Worm (Caenorhabditis elegans) whole organism, L4 larva: ENCODE measurements around the gene R04F11.2.

ENCODE experiments used
- F10B5.3 ChIP-seq: sonication (generic microtip); optimal IDR thresholded peaks from 2 replicates; lab custom pipeline; 2016; ENCODE audit warnings: mild to moderate bottlenecking, missing genetic modification characterization, missing compliant biosample characterization
- F49E8.2 ChIP-seq: sonication (generic microtip); optimal IDR thresholded peaks from 2 replicates; lab custom pipeline; 2016; ENCODE audit warnings: missing compliant biosample characterization, mild to moderate bottlenecking, missing genetic modification characterization, borderline replicate concordance
- R02D3.7 ChIP-seq: fragments of 150-350 bp; sonication (generic microtip); optimal IDR thresholded peaks from 3 replicates; lab custom pipeline; 2014; ENCODE audit warnings: missing biosample characterization, missing genetic modification characterization
- T20F7.1 ChIP-seq: fragments of 200-800 bp; sonication (Bioruptor generic); optimal IDR thresholded peaks from 2 replicates; lab custom pipeline; 2018; ENCODE audit warnings: mild to moderate bottlenecking, missing genetic modification characterization, missing compliant biosample characterization
- Y105C5A.15 ChIP-seq: fragments of 200-800 bp; sonication (Bioruptor generic); IDR thresholded peaks from 2 replicates; pipeline ENCODE4 v1.3.6; 2022; ENCODE audit warnings: missing genetic modification characterization, missing compliant biosample characterization
- Y48G9A.11 ChIP-seq: fragments of 200-800 bp; sonication (Bioruptor generic); IDR thresholded peaks from 2 replicates; pipeline ENCODE4 v1.3.6; 2022; ENCODE audit warnings: missing genetic modification reagents, missing genetic modification characterization, missing compliant biosample characterization
- Y5F2A.4 ChIP-seq: fragments of 200-800 bp; sonication (Bioruptor generic); optimal IDR thresholded peaks from 2 replicates; lab custom pipeline; 2018; ENCODE audit warnings: mild to moderate bottlenecking, missing genetic modification characterization, missing compliant biosample characterization
- Y75B8A.6 ChIP-seq: fragments of 200-800 bp; sonication (Bioruptor generic); IDR thresholded peaks from 2 replicates; pipeline ENCODE4 v1.3.6; 2022; ENCODE audit warnings: missing genetic modification reagents, missing genetic modification characterization, missing compliant biosample characterization
- ZK546.5 ChIP-seq, 2 experiments: sonication (generic microtip); optimal IDR thresholded peaks; 2 replicates each; lab custom pipeline; 2017; ENCODE audit warnings: missing biosample characterization in 2 of 2, missing genetic modification characterization in 2 of 2
- ama-1 ChIP-seq: fragments of 150-350 bp; optimal IDR thresholded peaks from 2 replicates; lab custom pipeline; 2014; ENCODE audit warnings: inconsistent platforms, mixed read lengths
- arid-1 ChIP-seq: fragments of 200-800 bp; sonication (Bioruptor generic); conservative IDR thresholded peaks from 2 replicates; pipeline ENCODE4 v1.3.6; 2022; ENCODE audit warnings: missing genetic modification reagents, missing genetic modification characterization, missing compliant biosample characterization
- ceh-20 ChIP-seq: fragments of 200-800 bp; sonication (Bioruptor generic); IDR thresholded peaks from 2 replicates; pipeline ENCODE4 v1.3.6; 2022; ENCODE audit warnings: missing genetic modification reagents, missing genetic modification characterization, missing compliant biosample characterization
- ceh-28 ChIP-seq: fragments of 150-350 bp; optimal IDR thresholded peaks from 2 replicates; lab custom pipeline; 2014; ENCODE audit warnings: missing biosample characterization, missing genetic modification reagents, missing genetic modification characterization
- ceh-82 ChIP-seq: sonication (generic microtip); optimal IDR thresholded peaks from 2 replicates; lab custom pipeline; 2017; ENCODE audit warnings: missing biosample characterization, missing genetic modification characterization
- ces-1 ChIP-seq: fragments of 150-350 bp; sonication (generic microtip); optimal IDR thresholded peaks from 4 replicates; lab custom pipeline; 2014; ENCODE audit warnings: missing biosample characterization, missing genetic modification reagents, missing genetic modification characterization
- daf-12 ChIP-seq: fragments of 150-350 bp; optimal IDR thresholded peaks from 2 replicates; lab custom pipeline; 2014; ENCODE audit warnings: missing biosample characterization, missing genetic modification reagents, missing genetic modification characterization
- daf-8 ChIP-seq: fragments of 200-800 bp; sonication (Bioruptor generic); IDR thresholded peaks from 2 replicates; pipeline ENCODE4 v1.3.6; 2022; ENCODE audit warnings: missing genetic modification characterization, missing compliant biosample characterization
- dmd-8 ChIP-seq: fragments of 200-800 bp; sonication (Bioruptor generic); IDR thresholded peaks from 2 replicates; pipeline ENCODE4 v1.3.6; 2022; ENCODE audit warnings: missing genetic modification characterization, missing compliant biosample characterization
- dmd-9 ChIP-seq: fragments of 200-800 bp; sonication (Bioruptor generic); IDR thresholded peaks from 2 replicates; pipeline ENCODE4 v1.3.6; 2022; ENCODE audit warnings: missing genetic modification reagents, missing genetic modification characterization, missing compliant biosample characterization
- dpl-1 ChIP-seq: fragments of 150-350 bp; optimal IDR thresholded peaks from 2 replicates; lab custom pipeline; 2014; ENCODE audit warnings: missing biosample characterization, missing genetic modification reagents, missing genetic modification characterization
- egl-43 ChIP-seq: fragments of 200-800 bp; sonication (Bioruptor generic); IDR thresholded peaks from 2 replicates; pipeline ENCODE4 v1.3.6; 2022; ENCODE audit warnings: missing genetic modification reagents, missing genetic modification characterization, missing compliant biosample characterization
- fkh-10 ChIP-seq: fragments of 150-350 bp; optimal IDR thresholded peaks from 2 replicates; lab custom pipeline; 2014; ENCODE audit warnings: missing biosample characterization, missing genetic modification reagents, missing genetic modification characterization
- jun-1 ChIP-seq: fragments of 150-350 bp; optimal IDR thresholded peaks from 2 replicates; lab custom pipeline; 2014; ENCODE audit warnings: missing biosample characterization, missing genetic modification reagents, missing genetic modification characterization
- lim-7 ChIP-seq: fragments of 200-800 bp; sonication (Bioruptor generic); IDR thresholded peaks from 2 replicates; pipeline ENCODE4 v1.3.6; 2022; ENCODE audit warnings: missing genetic modification characterization, missing compliant biosample characterization
- lin-1 ChIP-seq: fragments of 200-800 bp; sonication (Bioruptor generic); IDR thresholded peaks from 2 replicates; pipeline ENCODE4 v1.3.6; 2022; ENCODE audit warnings: missing genetic modification reagents, missing genetic modification characterization, missing compliant biosample characterization
- lin-13 ChIP-seq: fragments of 150-350 bp; optimal IDR thresholded peaks from 2 replicates; lab custom pipeline; 2014; ENCODE audit warnings: missing biosample characterization, missing genetic modification reagents, missing genetic modification characterization
- lin-29 ChIP-seq: fragments of 200-800 bp; sonication (Bioruptor generic); IDR thresholded peaks from 2 replicates; pipeline ENCODE4 v1.3.6; 2022; ENCODE audit warnings: missing genetic modification reagents, missing genetic modification characterization, missing compliant biosample characterization
- lin-39 ChIP-seq: fragments of 150-350 bp; optimal IDR thresholded peaks from 2 replicates; lab custom pipeline; 2014; ENCODE audit warnings: missing biosample characterization, missing genetic modification reagents, missing genetic modification characterization
- lir-3 ChIP-seq: sonication (generic microtip); optimal IDR thresholded peaks from 2 replicates; lab custom pipeline; 2016; ENCODE audit warnings: mild to moderate bottlenecking, missing genetic modification characterization, missing compliant biosample characterization
- lsy-2 ChIP-seq, 2 experiments: fragments of 150-350 bp in 1 of 2; sonication (generic microtip) in 1 of 2; optimal IDR thresholded peaks; 2 replicates each; lab custom pipeline; 2014 to 2017; ENCODE audit warnings: missing biosample characterization in 2 of 2, missing genetic modification characterization in 2 of 2
- madf-5 ChIP-seq, 2 experiments: fragments of 200-800 bp; sonication (Bioruptor generic); IDR thresholded peaks; 2 replicates each; pipeline ENCODE4 v1.3.6; 2022; ENCODE audit warnings: missing compliant biosample characterization in 2 of 2, missing genetic modification characterization in 2 of 2
- mdl-1 ChIP-seq, 2 experiments: fragments of 150-350 bp in 1 of 2; sonication (generic microtip) in 1 of 2; optimal IDR thresholded peaks; 2 replicates each; lab custom pipeline; 2014 to 2017; ENCODE audit warnings: missing biosample characterization in 2 of 2, missing genetic modification characterization in 2 of 2
- mep-1 ChIP-seq: fragments of 150-350 bp; sonication (generic microtip); optimal IDR thresholded peaks from 3 replicates; lab custom pipeline; 2014; ENCODE audit warnings: missing biosample characterization, missing genetic modification characterization
- mes-2 ChIP-seq: sonication (generic microtip); optimal IDR thresholded peaks from 2 replicates; lab custom pipeline; 2016; ENCODE audit warnings: missing genotype, mild to moderate bottlenecking, missing genetic modification characterization, missing compliant biosample characterization; ENCODE audit not compliant: poor library complexity, severe bottlenecking
- mxl-2 ChIP-seq: fragments of 200-800 bp; sonication (Bioruptor generic); conservative IDR thresholded peaks from 2 replicates; pipeline ENCODE4 v1.3.6; 2022; ENCODE audit warnings: missing genetic modification reagents, missing genetic modification characterization, missing compliant biosample characterization
- nhr-11 ChIP-seq: fragments of 150-350 bp; optimal IDR thresholded peaks from 2 replicates; lab custom pipeline; 2014; ENCODE audit warnings: missing biosample characterization, missing genetic modification characterization
- nhr-237 ChIP-seq: sonication (generic microtip); optimal IDR thresholded peaks from 2 replicates; lab custom pipeline; 2017; ENCODE audit warnings: missing biosample characterization, missing genetic modification characterization
- nhr-76 ChIP-seq: fragments of 150-350 bp; optimal IDR thresholded peaks from 2 replicates; lab custom pipeline; 2014; ENCODE audit warnings: missing biosample characterization, missing genetic modification characterization
- pha-4 ChIP-seq, 2 experiments: fragments of 150-350 bp in 1 of 2; fragments of 200-800 bp in 1 of 2; sonication (Bioruptor generic) in 1 of 2; IDR thresholded peaks in 1 of 2; optimal IDR thresholded peaks in 1 of 2; 2 replicates each; pipeline versions ENCODE4 v1.3.6 to Lab custom; 2014 to 2022; ENCODE audit warnings: missing genetic modification characterization in 2 of 2, missing genetic modification reagents in 2 of 2, missing biosample characterization in 1 of 2, missing compliant biosample characterization in 1 of 2
- saeg-2 ChIP-seq: fragments of 200-800 bp; sonication (Bioruptor generic); IDR thresholded peaks from 2 replicates; pipeline ENCODE4 v1.3.6; 2022; ENCODE audit warnings: missing genetic modification reagents, missing genetic modification characterization, missing compliant biosample characterization
- snpc-4 ChIP-seq: fragments of 150-350 bp; optimal IDR thresholded peaks from 2 replicates; lab custom pipeline; 2014; ENCODE audit warnings: missing biosample characterization, missing genetic modification characterization
- spr-1 ChIP-seq: sonication (generic microtip); optimal IDR thresholded peaks from 2 replicates; lab custom pipeline; 2016; ENCODE audit warnings: mild to moderate bottlenecking, missing genetic modification characterization, missing compliant biosample characterization
- tra-1 ChIP-seq: fragments of 200-800 bp; sonication (Bioruptor generic); IDR thresholded peaks from 2 replicates; pipeline ENCODE4 v1.3.6; 2022; ENCODE audit warnings: missing genetic modification reagents, missing genetic modification characterization, missing compliant biosample characterization
- unc-130 ChIP-seq: sonication (generic microtip); optimal IDR thresholded peaks from 2 replicates; lab custom pipeline; 2016; ENCODE audit warnings: missing genetic modification reagents, missing genetic modification characterization, missing compliant biosample characterization
- unc-39 ChIP-seq: sonication (generic microtip); optimal IDR thresholded peaks from 2 replicates; lab custom pipeline; 2017; ENCODE audit warnings: missing biosample characterization, missing genetic modification characterization
- unc-62 ChIP-seq, 3 experiments: fragments of 150-350 bp in 1 of 3; sonication (generic microtip); optimal IDR thresholded peaks in 2 of 3; peaks in 1 of 3; 1 replicate in 1 of 3; 2 replicates in 2 of 3; lab custom pipeline; 2014 to 2017; ENCODE audit warnings: missing biosample characterization in 3 of 3, missing genetic modification characterization in 3 of 3, missing genetic modification reagents in 3 of 3, missing genotype in 1 of 3
- vab-7 ChIP-seq: fragments of 200-800 bp; sonication (Bioruptor generic); IDR thresholded peaks from 2 replicates; pipeline ENCODE4 v1.3.6; 2022; ENCODE audit warnings: missing genetic modification reagents, missing genetic modification characterization, missing compliant biosample characterization
- zag-1 ChIP-seq: fragments of 150-350 bp; optimal IDR thresholded peaks from 2 replicates; lab custom pipeline; 2014; ENCODE audit warnings: missing biosample characterization, missing genetic modification characterization
- ztf-11 ChIP-seq: fragments of 150-350 bp; optimal IDR thresholded peaks from 2 replicates; lab custom pipeline; 2014; ENCODE audit warnings: missing biosample characterization, missing genetic modification characterization
- ztf-7 ChIP-seq: fragments of 150-350 bp; optimal IDR thresholded peaks from 2 replicates; lab custom pipeline; 2014; ENCODE audit warnings: missing biosample characterization, missing genetic modification characterization

The R04F11.2 gene

DNA sequence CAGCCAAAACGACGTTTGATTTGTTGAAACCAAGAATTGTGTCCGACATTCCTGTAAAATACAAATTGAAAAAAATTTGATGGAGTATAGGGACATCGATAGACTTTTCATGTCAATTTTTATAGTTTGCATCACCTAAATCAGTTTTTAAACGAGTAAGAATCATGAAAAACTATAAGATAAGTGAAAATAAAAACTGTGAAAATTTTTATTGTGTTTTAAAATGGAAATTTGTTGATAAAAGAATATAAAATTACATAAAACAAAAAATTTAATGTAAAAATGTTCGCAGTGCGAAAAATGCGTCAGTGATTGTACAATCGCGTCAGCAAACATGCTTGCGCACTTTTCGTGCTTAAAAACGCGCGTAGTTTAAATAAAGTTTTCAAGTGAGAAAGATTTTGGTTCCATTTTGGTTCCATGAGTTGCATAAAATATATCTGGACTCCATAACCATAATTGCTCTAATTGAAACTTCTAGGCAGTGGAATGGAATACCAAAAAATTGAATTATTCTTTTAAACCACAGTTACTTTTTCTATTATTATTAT lies 25.3 kb downstream of the R04F11.2 start, which contains the start of gene tomm-20 (continued):
- TF ChIP-seq fkh-10 (GFP tag; lab: Kevin White, UChicago) (peak; percentile 89), tra-1 (peak; percentile 89), lin-29 (peak; percentile 84), madf-5 (GFP tag; IDR thresholded peaks at IDR 0.05; lab: Robert Waterston, UW) (no peak), ceh-20 (GFP tag; lab: Robert Waterston, UW) (peak; percentile 86), lin-1 (GFP tag; lab: Robert Waterston, UW) (no peak; the same call in 1 of the 2 replicates), F49E8.2 (tag; lab: Kevin White, UChicago) (peak; percentile 69), pha-4 (GFP tag; IDR thresholded peaks at IDR 0.05; lab: Robert Waterston, UW) (peak; percentile 77; the same call in 1 of the 2 replicates), pha-4 (tag; optimal IDR thresholded peaks at IDR 0.05; lab: Kevin White, UChicago) (no peak), lin-13 (peak; percentile 71), Y105C5A.15 (GFP tag; lab: Robert Waterston, UW) (no peak), dmd-9 (GFP tag; lab: Robert Waterston, UW) (no peak), lim-7 (GFP tag; lab: Robert Waterston, UW) (no peak), arid-1 (GFP tag; lab: Robert Waterston, UW) (peak; percentile 55), Y75B8A.6 (GFP tag; lab: Robert Waterston, UW) (no peak), Y5F2A.4 (GFP tag; lab: Kevin White, UChicago) (no peak), spr-1 (tag; lab: Kevin White, UChicago) (peak; percentile 83), daf-12 (no peak), lsy-2 (tag; optimal IDR thresholded peaks at IDR 0.05; lab: Kevin White, UChicago) (peak; percentile 71 to 96), T20F7.1 (GFP tag; lab: Kevin White, UChicago) (peak; percentile 92), ces-1 (GFP tag; lab: Kevin White, UChicago) (no peak), lin-39 (tag; lab: Kevin White, UChicago) (no peak), ztf-11 (tag; lab: Kevin White, UChicago) (no peak), snpc-4 (peak; percentile 29), nhr-76 (tag; lab: Kevin White, UChicago) (peak; percentile 44), zag-1 (tag; lab: Kevin White, UChicago) (no peak), R02D3.7 (no peak), ceh-28 (tag; lab: Kevin White, UChicago) (no peak), mxl-2 (GFP tag; lab: Robert Waterston, UW) (no peak), vab-7 (GFP tag; lab: Robert Waterston, UW) (0 out of 2 replicates have a peak, but pooled peaks have one; percentile 24), F10B5.3 (tag; lab: Kevin White, UChicago) (peak; percentile 72), mes-2 (tag; lab: Kevin White, UChicago) (peak; percentile 95), ztf-7 (tag; lab: Kevin White, UChicago) (peak; percentile 91), unc-130 (GFP tag; lab: Kevin White, UChicago) (peak; percentile 4), saeg-2 (0 out of 2 replicates have a peak, but pooled peaks have one; percentile 60), lir-3 (tag; lab: Kevin White, UChicago) (peak; percentile 16), daf-8 (GFP tag; lab: Robert Waterston, UW) (no peak), egl-43 (GFP tag; lab: Robert Waterston, UW) (no peak), unc-62 (GFP tag; optimal IDR thresholded peaks at IDR 0.05 in 1 of 2; lab: Kevin White, UChicago) (peak in 1 of 2 experiments; percentile 94), unc-62 (tag; optimal IDR thresholded peaks at IDR 0.05; lab: Kevin White, UChicago) (no peak), ceh-82 (tag; lab: Kevin White, UChicago) (no peak), Y48G9A.11 (peak; percentile 90), dmd-8 (no peak), ama-1 (peak; percentile 3), jun-1 (tag; lab: Kevin White, UChicago) (peak; percentile 76), dpl-1 (GFP tag; lab: Kevin White, UChicago) (peak; percentile 99), mdl-1 (tag; optimal IDR thresholded peaks at IDR 0.05; lab: Kevin White, UChicago) (peak in 1 of 2 experiments; percentile 64), unc-39 (tag; lab: Kevin White, UChicago) (no peak), nhr-237 (no peak), nhr-11 (tag; lab: Kevin White, UChicago) (peak; percentile 81), ZK546.5 (tag; optimal IDR thresholded peaks at IDR 0.05; lab: Kevin White, UChicago) (no peak), mep-1 (tag; lab: Kevin White, UChicago) (peak; percentile 95)
